Fruit fly (Drosophila melanogaster) whole organism, embryonic: ENCODE measurements around the gene RpL32.

Source experiments
- Bdp1 ChIP-seq: fragments of 200-800 bp; sonication (Bioruptor generic); optimal IDR thresholded peaks from 3 replicates; lab custom pipeline; 2016; ENCODE audit warnings: missing biosample characterization, missing genetic modification characterization
- Bgb ChIP-seq: fragments of 200-800 bp; sonication (Bioruptor generic); IDR thresholded peaks from 2 replicates; pipeline ENCODE4 v1.3.6; 2022; ENCODE audit warnings: missing biosample characterization, missing genetic modification characterization; ENCODE audit not compliant: partially characterized antibody
- CG1024 ChIP-seq: fragments of 200-800 bp; sonication (Bioruptor generic); IDR thresholded peaks from 2 replicates; pipeline ENCODE4 v1.3.6; 2022; ENCODE audit warnings: missing biosample characterization, missing genetic modification characterization
- CG10431 ChIP-seq: fragments of 200-800 bp; sonication (Bioruptor generic); optimal IDR thresholded peaks from 3 replicates; lab custom pipeline; 2018; ENCODE audit warnings: missing biosample characterization, mild to moderate bottlenecking, missing genetic modification characterization
- CG10654 ChIP-seq: fragments of 200-800 bp; sonication (Bioruptor generic); optimal IDR thresholded peaks from 2 replicates; lab custom pipeline; 2016; ENCODE audit warnings: missing biosample characterization, missing genetic modification characterization
- CG11723 ChIP-seq: fragments of 200-800 bp; sonication (Bioruptor generic); optimal IDR thresholded peaks from 2 replicates; lab custom pipeline; 2017; ENCODE audit warnings: missing biosample characterization, mild to moderate bottlenecking, missing genetic modification characterization
- CG13296 ChIP-seq: fragments of 200-800 bp; sonication (Bioruptor generic); optimal IDR thresholded peaks from 3 replicates; lab custom pipeline; 2018; ENCODE audit warnings: missing biosample characterization, mild to moderate bottlenecking, missing genetic modification characterization
- CG14441 ChIP-seq: fragments of 200-800 bp; sonication (Bioruptor generic); IDR thresholded peaks from 2 replicates; pipeline ENCODE4 v1.3.6; 2022; ENCODE audit warnings: missing biosample characterization, missing genetic modification characterization
- CG15696 ChIP-seq: fragments of 200-800 bp; sonication (Bioruptor generic); optimal IDR thresholded peaks from 2 replicates; lab custom pipeline; 2019; ENCODE audit warnings: missing biosample characterization, mild to moderate bottlenecking, missing genetic modification characterization, moderate library complexity
- CG1602 ChIP-seq: fragments of 200-800 bp; sonication (Bioruptor generic); optimal IDR thresholded peaks from 3 replicates; lab custom pipeline; 2016; ENCODE audit warnings: missing biosample characterization, missing genetic modification characterization
- CG18764 ChIP-seq: fragments of 200-800 bp; sonication (Bioruptor generic); optimal IDR thresholded peaks from 3 replicates; lab custom pipeline; 2016; ENCODE audit warnings: missing biosample characterization, missing genetic modification characterization
- CG32767 ChIP-seq: fragments of 200-800 bp; sonication (Bioruptor generic); IDR thresholded peaks from 2 replicates; pipeline ENCODE4 v1.3.6; 2022; ENCODE audit warnings: missing biosample characterization, missing genetic modification characterization
- CG3407 ChIP-seq: fragments of 200-800 bp; sonication (Bioruptor generic); optimal IDR thresholded peaks from 2 replicates; lab custom pipeline; 2018; ENCODE audit warnings: missing biosample characterization, mild to moderate bottlenecking, missing genetic modification characterization
- CG4707 ChIP-seq: fragments of 200-800 bp; sonication (Bioruptor generic); optimal IDR thresholded peaks from 2 replicates; lab custom pipeline; 2018; ENCODE audit warnings: missing biosample characterization, mild to moderate bottlenecking, missing genetic modification characterization, moderate library complexity
- CG6689 ChIP-seq: fragments of 200-800 bp; sonication (Bioruptor generic); IDR thresholded peaks from 2 replicates; pipeline ENCODE4 v1.3.6; 2022; ENCODE audit warnings: missing biosample characterization, missing genetic modification characterization
- CG7987 ChIP-seq: fragments of 200-800 bp; sonication (Bioruptor generic); optimal IDR thresholded peaks from 2 replicates; lab custom pipeline; 2018; ENCODE audit warnings: missing biosample characterization, mild to moderate bottlenecking, missing genetic modification characterization, moderate library complexity
- Dad ChIP-seq: fragments of 200-800 bp; sonication (Bioruptor generic); optimal IDR thresholded peaks from 3 replicates; lab custom pipeline; 2016; ENCODE audit warnings: missing biosample characterization, missing genetic modification characterization
- Dip2 ChIP-seq: fragments of 200-800 bp; sonication (Bioruptor generic); IDR thresholded peaks from 2 replicates; pipeline ENCODE4 v1.3.6; 2022; ENCODE audit warnings: missing biosample characterization, missing genetic modification characterization
- Doc2 ChIP-seq: fragments of 200-800 bp; sonication (Bioruptor generic); IDR thresholded peaks from 2 replicates; pipeline ENCODE4 v1.3.6; 2022; ENCODE audit warnings: missing biosample characterization, missing genetic modification characterization
- Dp ChIP-seq: fragments of 200-800 bp; sonication (Bioruptor generic); optimal IDR thresholded peaks from 2 replicates; lab custom pipeline; 2018; ENCODE audit warnings: missing biosample characterization, mild to moderate bottlenecking, missing genetic modification characterization, moderate library complexity
- ERR ChIP-seq: fragments of 200-800 bp; sonication (Bioruptor generic); optimal IDR thresholded peaks from 2 replicates; lab custom pipeline; 2016; ENCODE audit warnings: missing biosample characterization, missing genetic modification characterization
- Ets65A ChIP-seq: fragments of 200-800 bp; sonication (Bioruptor generic); peaks from one replicate; lab custom pipeline; 2016; ENCODE audit warnings: missing biosample characterization, missing genetic modification characterization
- H15 ChIP-seq: fragments of 200-800 bp; sonication (Bioruptor generic); IDR thresholded peaks from 3 replicates; pipeline ENCODE4 v1.3.6; 2022; ENCODE audit warnings: missing biosample characterization, missing genetic modification characterization
- HLHmδ ChIP-seq: fragments of 200-800 bp; sonication (Bioruptor generic); optimal IDR thresholded peaks from 2 replicates; lab custom pipeline; 2018; ENCODE audit warnings: missing biosample characterization, mild to moderate bottlenecking, missing genetic modification characterization, moderate library complexity
- Hmr ChIP-seq: fragments of 200-800 bp; sonication (Bioruptor generic); optimal IDR thresholded peaks from 3 replicates; lab custom pipeline; 2017; ENCODE audit warnings: mild to moderate bottlenecking, missing biosample characterization, missing genetic modification reagents, missing genetic modification characterization
- Hr3 ChIP-seq: fragments of 200-800 bp; sonication (Bioruptor generic); optimal IDR thresholded peaks from 3 replicates; lab custom pipeline; 2016; ENCODE audit warnings: missing biosample characterization, missing genetic modification characterization
- Mes4 ChIP-seq: fragments of 200-800 bp; sonication (Bioruptor generic); optimal IDR thresholded peaks from 2 replicates; lab custom pipeline; 2016; ENCODE audit warnings: missing biosample characterization, missing genetic modification characterization
- NFAT ChIP-seq: fragments of 200-800 bp; sonication (Bioruptor generic); IDR thresholded peaks from 2 replicates; pipeline ENCODE4 v1.3.6; 2022; ENCODE audit warnings: missing biosample characterization, missing genetic modification characterization
- Ptx1 ChIP-seq: fragments of 200-800 bp; sonication (Bioruptor generic); IDR thresholded peaks from 2 replicates; pipeline ENCODE4 v1.3.6; 2022; ENCODE audit warnings: missing biosample characterization, missing genetic modification characterization
- Spps ChIP-seq: fragments of 200-800 bp; sonication (Bioruptor generic); optimal IDR thresholded peaks from 2 replicates; lab custom pipeline; 2018; ENCODE audit warnings: missing biosample characterization, mild to moderate bottlenecking, missing genetic modification characterization
- Stat92E ChIP-seq, 3 experiments: fragments of >200 bp in 2 of 3; fragments of 200-800 bp in 1 of 3; sonication (Bioruptor generic) in 1 of 3; optimal IDR thresholded peaks; 2 replicates each; lab custom pipeline; 2017 to 2019; ENCODE audit warnings: missing biosample characterization in 3 of 3, missing genetic modification characterization in 3 of 3, mild to moderate bottlenecking in 1 of 3, moderate library complexity in 1 of 3
- ab ChIP-seq: fragments of 200-800 bp; sonication (Bioruptor generic); optimal IDR thresholded peaks from 2 replicates; lab custom pipeline; 2016; ENCODE audit warnings: missing biosample characterization, missing genetic modification characterization
- cas ChIP-seq: fragments of 200-800 bp; sonication (Bioruptor generic); IDR thresholded peaks from 2 replicates; pipeline ENCODE4 v1.3.6; 2022; ENCODE audit warnings: missing biosample characterization, missing genetic modification characterization
- chn ChIP-seq: fragments of 200-800 bp; sonication (Bioruptor generic); optimal IDR thresholded peaks from 2 replicates; lab custom pipeline; 2016; ENCODE audit warnings: missing biosample characterization, missing genetic modification characterization
- esg ChIP-seq: fragments of 200-800 bp; sonication (Bioruptor generic); conservative IDR thresholded peaks from 2 replicates; pipeline ENCODE4 v1.3.6; 2022; ENCODE audit warnings: missing biosample characterization, missing genetic modification characterization
- ewg ChIP-seq: fragments of 200-800 bp; sonication (Bioruptor generic); optimal IDR thresholded peaks from 3 replicates; lab custom pipeline; 2017; ENCODE audit warnings: mild to moderate bottlenecking, missing biosample characterization, missing genetic modification reagents, missing genetic modification characterization
- exex ChIP-seq: fragments of 200-800 bp; sonication (Bioruptor generic); optimal IDR thresholded peaks from 4 replicates; lab custom pipeline; 2018; ENCODE audit warnings: missing biosample characterization, mild to moderate bottlenecking, missing genetic modification characterization, moderate library complexity
- fd102C ChIP-seq: fragments of 200-800 bp; sonication (Bioruptor generic); optimal IDR thresholded peaks from 2 replicates; lab custom pipeline; 2018; ENCODE audit warnings: missing biosample characterization, mild to moderate bottlenecking, missing genetic modification characterization, moderate library complexity
- fru ChIP-seq: fragments of >200 bp; optimal IDR thresholded peaks from 2 replicates; lab custom pipeline; 2017
- gcm2 ChIP-seq: fragments of 200-800 bp; sonication (Bioruptor generic); optimal IDR thresholded peaks from 2 replicates; lab custom pipeline; 2016; ENCODE audit warnings: missing biosample characterization, missing genetic modification characterization
- gt ChIP-seq: fragments of 200-800 bp; sonication (Bioruptor generic); IDR thresholded peaks from 2 replicates; pipeline ENCODE4 v1.3.6; 2022; ENCODE audit warnings: missing biosample characterization, missing genetic modification characterization
- ham ChIP-seq: fragments of 200-800 bp; sonication (Bioruptor generic); IDR thresholded peaks from 2 replicates; pipeline ENCODE4 v1.3.6; 2022; ENCODE audit warnings: missing biosample characterization, missing genetic modification characterization
- kni ChIP-seq: fragments of 200-800 bp; sonication (Bioruptor generic); optimal IDR thresholded peaks from 3 replicates; lab custom pipeline; 2017; ENCODE audit warnings: mild to moderate bottlenecking, missing biosample characterization, missing genetic modification reagents, missing genetic modification characterization
- odd ChIP-seq: fragments of 200-800 bp; sonication (Bioruptor generic); optimal IDR thresholded peaks from 2 replicates; lab custom pipeline; 2017; ENCODE audit warnings: missing biosample characterization, mild to moderate bottlenecking, missing genetic modification characterization
- slbo ChIP-seq: fragments of 200-800 bp; sonication (Bioruptor generic); IDR thresholded peaks from 2 replicates; pipeline ENCODE4 v1.3.6; 2022; ENCODE audit warnings: missing biosample characterization, missing genetic modification characterization
- slp2 ChIP-seq: fragments of 200-800 bp; sonication (Bioruptor generic); optimal IDR thresholded peaks from 2 replicates; lab custom pipeline; 2016; ENCODE audit warnings: missing biosample characterization, missing genetic modification characterization
- tna ChIP-seq: fragments of 200-800 bp; sonication (Bioruptor generic); IDR thresholded peaks from 2 replicates; pipeline ENCODE4 v1.3.6; 2022; ENCODE audit warnings: missing biosample characterization, missing genetic modification characterization; ENCODE audit not compliant: partially characterized antibody
- tx ChIP-seq: fragments of 200-800 bp; sonication (Bioruptor generic); optimal IDR thresholded peaks from 2 replicates; lab custom pipeline; 2016; ENCODE audit warnings: missing biosample characterization, missing genetic modification characterization
- usp ChIP-seq: fragments of >200 bp; optimal IDR thresholded peaks from 2 replicates; lab custom pipeline; 2017; ENCODE audit warnings: missing biosample characterization, missing genetic modification characterization

Gene RpL32

DNA sequence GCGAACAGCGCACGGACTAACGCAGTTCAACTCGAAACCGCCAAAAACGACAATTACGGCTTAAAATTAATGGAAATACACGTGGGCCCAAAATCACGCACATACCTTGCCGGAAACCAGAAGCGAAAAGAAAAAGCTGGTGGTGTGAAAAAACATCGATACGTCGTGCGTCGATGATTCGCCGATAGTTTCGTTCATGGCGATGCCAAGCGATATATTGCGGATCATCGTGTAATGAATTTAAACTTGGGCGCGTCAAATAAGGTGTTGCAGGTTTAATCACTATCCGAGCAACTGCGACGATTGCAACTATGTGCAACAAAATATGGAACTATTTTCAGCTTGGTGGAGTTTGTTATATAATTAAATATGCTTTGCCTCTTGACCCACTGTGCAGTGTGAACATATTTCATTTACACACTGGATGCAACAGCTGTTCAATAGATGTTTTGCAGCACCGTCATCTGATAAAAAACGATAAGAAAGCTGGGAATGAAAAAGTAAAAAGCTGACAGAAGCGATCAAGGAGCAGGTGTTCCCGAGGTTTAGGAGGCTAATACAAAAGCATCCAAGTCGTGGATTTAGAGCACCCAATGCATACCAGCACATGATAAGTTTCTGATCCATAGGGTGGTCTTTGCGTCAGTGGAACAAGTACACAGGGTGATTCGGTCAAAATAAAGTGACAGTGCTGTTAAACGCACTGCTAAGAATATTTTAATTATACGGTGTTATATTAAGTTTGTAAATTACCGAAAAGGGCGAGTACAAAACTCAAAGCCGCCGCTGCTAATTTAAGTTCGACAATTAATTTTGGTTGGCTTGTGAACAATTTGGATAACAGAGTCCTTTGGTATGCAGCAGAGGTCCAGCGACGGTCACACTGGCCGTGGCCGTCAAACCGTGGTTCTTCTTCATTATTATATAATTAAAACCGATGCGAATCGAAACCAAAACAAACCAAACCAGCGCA is at the start of gene RpL32, which contains the start of gene CG7943 (continued):
- TF ChIP-seq exex (tag; lab: Kevin White, UChicago) (peak; percentile 52), NFAT (GFP tag; lab: Robert Waterston, UW) (no peak; the same call in 1 of the 2 replicates), chn (peak; percentile 90), gt (GFP tag; lab: Robert Waterston, UW) (peak; percentile 82), CG4707 (GFP tag; lab: Kevin White, UChicago) (peak; percentile 80), H15 (GFP tag; lab: Robert Waterston, UW) (peak; percentile 93), CG18764 (GFP tag; lab: Kevin White, UChicago) (peak; percentile 94), esg (GFP tag; lab: Robert Waterston, UW) (peak; percentile 95), ERR (GFP tag; lab: Kevin White, UChicago) (peak; percentile 91), Bdp1 (peak; percentile 80), slp2 (GFP tag; lab: Kevin White, UChicago) (peak; percentile 93), kni (peak; percentile 92), Bgb (GFP tag; lab: Robert Waterston, UW) (peak; percentile 100), Spps (tag; lab: Kevin White, UChicago) (peak; percentile 77), tna (GFP tag; lab: Robert Waterston, UW) (peak; percentile 100), usp (GFP tag; lab: Kevin White, UChicago) (no peak), Ptx1 (peak; percentile 95), fd102C (GFP tag; lab: Kevin White, UChicago) (peak; percentile 81), Dip2 (GFP tag; lab: Robert Waterston, UW) (peak; percentile 69), slbo (GFP tag; lab: Robert Waterston, UW) (peak; percentile 95), Hr3 (GFP tag; lab: Kevin White, UChicago) (peak; percentile 89), CG15696 (peak; percentile 81), CG6689 (GFP tag; lab: Robert Waterston, UW) (peak; percentile 92), CG1024 (GFP tag; lab: Robert Waterston, UW) (peak; percentile 80), ab (GFP tag; lab: Kevin White, UChicago) (peak; percentile 79), ewg (GFP tag; lab: Kevin White, UChicago) (peak; percentile 80), CG3407 (peak; percentile 81), CG14441 (peak; percentile 92), Ets65A (peak; percentile 99), Doc2 (GFP tag; lab: Robert Waterston, UW) (peak; percentile 89), CG13296 (GFP tag; lab: Kevin White, UChicago) (peak; percentile 97), CG7987 (GFP tag; lab: Kevin White, UChicago) (peak; percentile 98), CG1602 (GFP tag; lab: Kevin White, UChicago) (peak; percentile 82), gcm2 (GFP tag; lab: Kevin White, UChicago) (peak; percentile 85), CG10654 (GFP tag; lab: Kevin White, UChicago) (peak; percentile 95), HLHmδ (GFP tag; lab: Kevin White, UChicago) (peak; percentile 82), fru (no peak), Hmr (GFP tag; lab: Kevin White, UChicago) (peak; percentile 96), CG10431 (GFP tag; lab: Kevin White, UChicago) (peak; percentile 78), Dad (GFP tag; lab: Kevin White, UChicago) (peak; percentile 97), ham (GFP tag; lab: Robert Waterston, UW) (peak; percentile 89), CG11723 (GFP tag; lab: Kevin White, UChicago) (peak; percentile 87), odd (GFP tag; lab: Kevin White, UChicago) (peak; percentile 91), cas (GFP tag; lab: Robert Waterston, UW) (peak; percentile 92), CG32767 (peak; percentile 85), Dp (peak; percentile 78), tx (GFP tag; lab: Kevin White, UChicago) (peak; percentile 83), Stat92E (GFP tag; optimal IDR thresholded peaks at IDR 0.05; lab: Kevin White, UChicago) (no peak), Mes4 (GFP tag; lab: Kevin White, UChicago) (peak; percentile 96)
